Worm (Caenorhabditis elegans) whole organism, L1 larva: ENCODE measurements around the gene T10B5.3.

Experiments
- dpl-1 ChIP-seq, 3 experiments: fragments of 150-350 bp in 2 of 3; sonication (generic microtip) in 1 of 3; optimal IDR thresholded peaks; 2 replicates each; lab custom pipeline; 2014 to 2017; ENCODE audit warnings: missing biosample characterization in 3 of 3, missing genetic modification characterization in 3 of 3, missing genetic modification reagents in 3 of 3
- nhr-77 ChIP-seq: fragments of 150-350 bp; optimal IDR thresholded peaks from 2 replicates; lab custom pipeline; 2014; ENCODE audit warnings: missing biosample characterization, missing genetic modification characterization
- snpc-4 ChIP-seq: fragments of 150-350 bp; optimal IDR thresholded peaks from 2 replicates; lab custom pipeline; 2014; ENCODE audit warnings: missing biosample characterization, missing genetic modification characterization
- sup-37 ChIP-seq: fragments of 200-800 bp; sonication (Bioruptor generic); optimal IDR thresholded peaks from 2 replicates; lab custom pipeline; 2018; ENCODE audit warnings: mild to moderate bottlenecking, missing genetic modification characterization, missing compliant biosample characterization

ce11 chrV:1895483-1895882 lies 25.9 kb upstream of the T10B5.3 start, which contains the start of gene nphp-2:
- TF ChIP-seq snpc-4 = no peak
- TF ChIP-seq sup-37 (GFP tag; lab: Kevin White, UChicago) = no peak
- TF ChIP-seq nhr-77 = no peak
- TF ChIP-seq dpl-1 (GFP tag; optimal IDR thresholded peaks at IDR 0.05; lab: Kevin White, UChicago) = no peak
